Fruit fly (Drosophila melanogaster) whole organism, pupa: ENCODE measurements around the gene vas.

Experiments used
- CG15710 ChIP-seq: fragments of 200-800 bp; sonication (Bioruptor generic); optimal IDR thresholded peaks from 2 replicates; lab custom pipeline; 2018; ENCODE audit warnings: missing biosample characterization, mild to moderate bottlenecking, missing genetic modification characterization, moderate library complexity
- CG32121 ChIP-seq: fragments of 200-800 bp; sonication (Bioruptor generic); IDR thresholded peaks from 2 replicates; pipeline ENCODE4 v1.3.6; 2022; ENCODE audit warnings: missing biosample characterization, missing genetic modification characterization

dm6 chr2L:15117995-15118394, 56.5 kb downstream of the vas start:
- TF ChIP-seq CG32121 (GFP tag; lab: Robert Waterston, UW) = no peak
- no peak for TF ChIP-seq CG15710
